Worm (Caenorhabditis elegans): Measurements from ENCODE around the gene rps-9.

ce11 chrII:11142571-11142970 is 16.4 kb upstream of the rps-9 start, which contains the start of gene arrd-6:
- no peak for TF ChIP-seq snpc-4 (tag; optimal IDR thresholded peaks at IDR 0.05)
- TF ChIP-seq mep-1 (tag; optimal IDR thresholded peaks at IDR 0.05): no peak
- TF ChIP-seq lsy-2 (tag; optimal IDR thresholded peaks at IDR 0.05): no peak
- no peak for TF ChIP-seq nhr-237 (tag; optimal IDR thresholded peaks at IDR 0.05)
- TF ChIP-seq nhr-28 (tag; optimal IDR thresholded peaks at IDR 0.05): no peak
